Worm (Caenorhabditis elegans) whole organism, young adult: ENCODE data around the gene mlt-10.

ENCODE experiments used
- K12H6.12 ChIP-seq: fragments of 200-800 bp; sonication (Bioruptor generic); optimal IDR thresholded peaks from 2 replicates; lab custom pipeline; 2018; ENCODE audit warnings: mild to moderate bottlenecking, missing genetic modification characterization, missing compliant biosample characterization
- attf-5 ChIP-seq: fragments of 200-800 bp; sonication (Bioruptor generic); optimal IDR thresholded peaks from 2 replicates; lab custom pipeline; 2018; ENCODE audit warnings: mild to moderate bottlenecking, missing genetic modification characterization, missing compliant biosample characterization
- ccch-3 ChIP-seq: fragments of 200-800 bp; sonication (Bioruptor generic); optimal IDR thresholded peaks from 2 replicates; lab custom pipeline; 2018; ENCODE audit warnings: mild to moderate bottlenecking, missing genetic modification characterization, missing compliant biosample characterization
- cebp-2 ChIP-seq: fragments of 200-800 bp; sonication (Bioruptor generic); IDR thresholded peaks from 2 replicates; pipeline ENCODE4 v1.3.6; 2022; ENCODE audit warnings: missing genetic modification characterization, missing compliant biosample characterization
- pha-4 ChIP-seq: fragments of 150-350 bp; sonication (generic microtip); optimal IDR thresholded peaks from 2 replicates; lab custom pipeline; 2014; ENCODE audit warnings: missing biosample characterization, missing genetic modification reagents, missing genetic modification characterization
- sea-2 ChIP-seq: fragments of 200-800 bp; sonication (Bioruptor generic); IDR thresholded peaks from 2 replicates; pipeline ENCODE4 v1.3.6; 2022; ENCODE audit warnings: missing genetic modification characterization, missing compliant biosample characterization
- snpc-4 ChIP-seq, 5 experiments: fragments of 150-350 bp in 1 of 5; sonication (generic microtip) in 4 of 5; optimal IDR thresholded peaks; 2 replicates each; lab custom pipeline; 2014 to 2018; ENCODE audit warnings: missing genetic modification characterization in 5 of 5, missing biosample characterization in 3 of 5, antibody characterized with exemption in 2 of 5, mild to moderate bottlenecking in 2 of 5, missing compliant biosample characterization in 2 of 5, missing genotype in 2 of 5, moderate library complexity in 2 of 5, missing genetic modification reagents in 1 of 5
- xnd-1 ChIP-seq: sonication (generic microtip); optimal IDR thresholded peaks from 2 replicates; lab custom pipeline; 2016; ENCODE audit warnings: missing genotype, missing genetic modification reagents, missing genetic modification characterization, missing compliant biosample characterization
- zim-3 ChIP-seq: sonication (generic microtip); optimal IDR thresholded peaks from 2 replicates; lab custom pipeline; 2017; ENCODE audit warnings: mild to moderate bottlenecking, missing genetic modification characterization, moderate library complexity, missing compliant biosample characterization

- TF ChIP-seq snpc-4 (GFP tag; optimal IDR thresholded peaks at IDR 0.05; lab: Kevin White, UChicago) (no peak), snpc-4 (tag; optimal IDR thresholded peaks at IDR 0.05; lab: Kevin White, UChicago) (no peak), attf-5 (GFP tag; lab: Kevin White, UChicago) (no peak), xnd-1 (tag; lab: Kevin White, UChicago) (no peak), sea-2 (GFP tag; lab: Robert Waterston, UW) (no peak), K12H6.12 (no peak), cebp-2 (GFP tag; lab: Robert Waterston, UW) (no peak), ccch-3 (GFP tag; lab: Kevin White, UChicago) (no peak), zim-3 (tag; lab: Kevin White, UChicago) (no peak), pha-4 (tag; lab: Kevin White, UChicago) (no peak)
Observed at ce11 chrII:511968-512367, 34.5 kb upstream of the mlt-10 start.
